Fruit fly (Drosophila melanogaster): ENCODE data around the gene CG9166.

The CG9166 gene

DNA sequence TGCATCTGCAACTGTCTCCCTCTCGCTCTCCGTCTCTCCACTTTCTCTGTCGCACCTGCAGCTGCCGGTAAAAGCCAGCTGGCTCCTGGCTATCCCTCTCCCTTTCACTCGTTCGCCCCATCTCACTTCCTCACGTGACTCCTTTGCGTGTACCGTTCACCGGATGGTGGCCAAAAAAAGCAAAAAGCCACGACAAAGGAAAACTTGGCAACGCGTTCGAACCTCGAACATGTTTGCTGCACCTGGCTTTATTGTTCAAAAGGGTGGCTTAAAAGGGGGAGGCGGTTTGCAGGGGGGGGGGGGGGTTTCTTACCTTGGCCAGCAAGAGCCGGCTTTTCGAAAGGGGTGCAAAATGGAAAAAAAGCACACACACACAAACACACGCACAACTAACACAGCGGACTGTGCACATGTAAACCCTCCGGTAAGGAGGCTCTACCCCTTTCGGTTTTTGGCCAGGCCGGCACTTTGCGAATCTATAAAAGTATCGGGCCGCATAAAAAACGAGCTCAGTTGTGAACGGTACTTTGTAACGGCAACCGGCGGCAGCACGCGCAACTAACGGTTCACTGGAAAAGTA is 19.3 kb downstream of the CG9166 start, which contains the start of gene ru:
ru (plus strand) TSS at position 530 of the 580 bp plus-strand sequence.
- TF ChIP-seq N (GFP tag; optimal IDR thresholded peaks at IDR 0.05) (no peak), fru (GFP tag; optimal IDR thresholded peaks at IDR 0.05) (no peak), jim (GFP tag; optimal IDR thresholded peaks at IDR 0.05) (no peak), Sp1 (GFP tag; optimal IDR thresholded peaks at IDR 0.05) (no peak), Dif (GFP tag; optimal IDR thresholded peaks at IDR 0.05; ENCODE audit: partially characterized antibody) (no peak), CG9705 (GFP tag; optimal IDR thresholded peaks at IDR 0.05) (no peak), Vsx2 (GFP tag; optimal IDR thresholded peaks at IDR 0.05; ENCODE audit: partially characterized antibody) (no peak), Hnf4 (GFP tag; optimal IDR thresholded peaks at IDR 0.05) (no peak), CrebA (GFP tag; optimal IDR thresholded peaks at IDR 0.05; ENCODE audit: borderline replicate concordance) (no peak), usp (GFP tag; optimal IDR thresholded peaks at IDR 0.05) (no peak), CG32264 (GFP tag; optimal IDR thresholded peaks at IDR 0.05) (no peak), Rel (GFP tag; optimal IDR thresholded peaks at IDR 0.05) (no peak), Rel (tag; optimal IDR thresholded peaks at IDR 0.05) (no peak)

DNA sequence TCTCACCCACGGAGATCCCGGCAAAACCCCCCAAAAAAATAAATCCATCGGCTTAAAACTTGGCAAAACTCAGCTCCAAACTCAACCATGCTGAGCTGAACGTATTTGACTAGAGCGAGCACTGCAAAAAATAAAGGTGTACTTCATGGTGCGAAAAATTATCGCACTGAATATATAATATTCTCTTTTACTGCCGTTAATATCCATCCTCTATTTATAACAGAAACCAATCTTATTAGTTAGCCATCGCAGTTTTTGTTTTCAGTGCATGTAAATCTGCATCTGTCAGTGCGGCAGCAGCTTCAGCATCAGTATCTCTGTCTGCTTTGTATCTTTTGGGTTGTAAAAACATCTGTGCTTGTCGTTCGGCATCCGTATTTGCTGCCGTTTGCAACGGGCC is 20.0 kb downstream of the CG9166 start:
- TF ChIP-seq dl (GFP tag; optimal IDR thresholded peaks at IDR 0.05; ENCODE audit: insufficient read depth in 1 of 2, partially characterized antibody in 2 of 2) (no peak), HLH106 (tag; optimal IDR thresholded peaks at IDR 0.05) (no peak), Vsx2 (GFP tag; optimal IDR thresholded peaks at IDR 0.05; ENCODE audit: partially characterized antibody) (no peak), pan (optimal IDR thresholded peaks at IDR 0.05) (no peak), usp (GFP tag; optimal IDR thresholded peaks at IDR 0.05) (no peak), CG32264 (GFP tag; optimal IDR thresholded peaks at IDR 0.05) (no peak), brk (GFP tag; optimal IDR thresholded peaks at IDR 0.05) (no peak), sage (GFP tag; optimal IDR thresholded peaks at IDR 0.05) (no peak), GATAd (GFP tag; optimal IDR thresholded peaks at IDR 0.05) (no peak), ey (GFP tag; optimal IDR thresholded peaks at IDR 0.05) (peak; percentile 14), fru (GFP tag; optimal IDR thresholded peaks at IDR 0.05) (peak; percentile 11), dsf (GFP tag; optimal IDR thresholded peaks at IDR 0.05; ENCODE audit: borderline replicate concordance) (no peak), lola (GFP tag; optimal IDR thresholded peaks at IDR 0.05) (no peak), psq (GFP tag; optimal IDR thresholded peaks at IDR 0.05) (no peak), foxo (GFP tag; optimal IDR thresholded peaks at IDR 0.05) (peak in 1 of 2 experiments; percentile 21), Dif (GFP tag; optimal IDR thresholded peaks at IDR 0.05; ENCODE audit: partially characterized antibody) (no peak), Abd-B (GFP tag; optimal IDR thresholded peaks at IDR 0.05) (no peak), Mio (GFP tag; optimal IDR thresholded peaks at IDR 0.05) (no peak), OdsH (GFP tag; optimal IDR thresholded peaks at IDR 0.05) (no peak), sv (GFP tag; optimal IDR thresholded peaks at IDR 0.05) (peak; percentile 1), Rel (GFP tag; optimal IDR thresholded peaks at IDR 0.05) (no peak), Rel (tag; optimal IDR thresholded peaks at IDR 0.05) (no peak), Hr83 (GFP tag; optimal IDR thresholded peaks at IDR 0.05; ENCODE audit: poor library complexity, severe bottlenecking) (no peak), Sp1 (GFP tag; optimal IDR thresholded peaks at IDR 0.05) (no peak), rgr (GFP tag; optimal IDR thresholded peaks at IDR 0.05) (peak; percentile 10), woc (GFP tag; optimal IDR thresholded peaks at IDR 0.05) (no peak), N (GFP tag; optimal IDR thresholded peaks at IDR 0.05) (no peak), h (GFP tag; optimal IDR thresholded peaks at IDR 0.05) (peak; percentile 13), br (GFP tag; optimal IDR thresholded peaks at IDR 0.05) (no peak), jim (GFP tag; optimal IDR thresholded peaks at IDR 0.05) (no peak), tai (GFP tag; optimal IDR thresholded peaks at IDR 0.05) (no peak), Dfd (GFP tag; optimal IDR thresholded peaks at IDR 0.05) (no peak), Myc (optimal IDR thresholded peaks at IDR 0.05) (no peak), CG9705 (GFP tag; optimal IDR thresholded peaks at IDR 0.05) (no peak)

DNA sequence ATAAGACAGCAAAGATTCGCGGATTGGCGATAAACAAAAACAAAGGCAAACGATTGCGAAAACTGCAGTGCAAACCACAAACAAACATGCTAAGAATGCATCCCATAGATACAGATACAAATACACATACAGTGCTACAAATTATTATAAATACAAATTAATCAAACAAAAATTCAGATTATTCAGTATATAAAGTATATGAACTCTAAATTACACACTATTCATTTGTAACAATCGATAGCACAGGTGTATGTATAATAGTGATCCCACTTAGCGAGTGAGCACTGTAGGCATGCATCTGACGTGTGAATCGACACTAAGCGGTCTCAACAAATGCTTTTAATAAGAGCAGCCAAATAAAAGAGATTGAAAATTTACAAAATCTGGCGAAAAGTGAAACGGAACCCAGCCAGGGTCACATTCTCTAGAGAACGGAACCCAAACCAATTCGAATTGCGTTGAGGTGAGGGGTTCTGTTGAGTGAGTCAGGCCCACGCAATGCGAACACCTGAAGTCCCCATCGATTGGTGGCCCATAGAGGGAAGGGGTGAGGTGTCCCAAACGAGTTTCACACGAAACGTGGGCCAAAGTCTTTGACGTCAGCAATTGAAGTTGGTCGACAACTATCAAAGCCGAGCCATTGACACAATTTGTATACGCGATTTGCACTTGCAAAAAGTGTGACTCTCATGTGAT is 23.7 kb downstream of the CG9166 start:
- TF ChIP-seq CG32264 (GFP tag; optimal IDR thresholded peaks at IDR 0.05) = no peak
- TF ChIP-seq Sp1 (GFP tag; optimal IDR thresholded peaks at IDR 0.05) = peak; percentile 47
- TF ChIP-seq pan (optimal IDR thresholded peaks at IDR 0.05) = no peak
- TF ChIP-seq jim (GFP tag; optimal IDR thresholded peaks at IDR 0.05) = no peak
- no peak for TF ChIP-seq Rel (GFP tag; optimal IDR thresholded peaks at IDR 0.05)
- TF ChIP-seq Rel (tag; optimal IDR thresholded peaks at IDR 0.05) = no peak
- peak; percentile 37 for TF ChIP-seq fru (GFP tag; optimal IDR thresholded peaks at IDR 0.05)
- TF ChIP-seq Dfd (GFP tag; optimal IDR thresholded peaks at IDR 0.05) = no peak
- no peak for TF ChIP-seq Abd-B (GFP tag; optimal IDR thresholded peaks at IDR 0.05)
- no peak for TF ChIP-seq dl (GFP tag; optimal IDR thresholded peaks at IDR 0.05; ENCODE audit: insufficient read depth in 1 of 2, partially characterized antibody in 2 of 2)
- TF ChIP-seq brk (GFP tag; optimal IDR thresholded peaks at IDR 0.05) = no peak
- TF ChIP-seq lola (GFP tag; optimal IDR thresholded peaks at IDR 0.05) = no peak
- TF ChIP-seq br (GFP tag; optimal IDR thresholded peaks at IDR 0.05) = no peak
- no peak for TF ChIP-seq Myc (optimal IDR thresholded peaks at IDR 0.05)
- no peak for TF ChIP-seq GATAd (GFP tag; optimal IDR thresholded peaks at IDR 0.05)
- TF ChIP-seq foxo (GFP tag; optimal IDR thresholded peaks at IDR 0.05) = peak in 1 of 2 experiments; percentile 55
- peak; percentile 80 for TF ChIP-seq psq (GFP tag; optimal IDR thresholded peaks at IDR 0.05)
- TF ChIP-seq tai (GFP tag; optimal IDR thresholded peaks at IDR 0.05) = no peak
- no peak for TF ChIP-seq Dif (GFP tag; optimal IDR thresholded peaks at IDR 0.05; ENCODE audit: partially characterized antibody)
- no peak for TF ChIP-seq Vsx2 (GFP tag; optimal IDR thresholded peaks at IDR 0.05; ENCODE audit: partially characterized antibody)
- no peak for TF ChIP-seq dmrt93B (GFP tag; optimal IDR thresholded peaks at IDR 0.05)
- TF ChIP-seq dsf (GFP tag; optimal IDR thresholded peaks at IDR 0.05; ENCODE audit: borderline replicate concordance) = no peak
- no peak for TF ChIP-seq usp (GFP tag; optimal IDR thresholded peaks at IDR 0.05)
- TF ChIP-seq Jra (GFP tag; optimal IDR thresholded peaks at IDR 0.05) = no peak
- TF ChIP-seq CrebA (GFP tag; optimal IDR thresholded peaks at IDR 0.05; ENCODE audit: borderline replicate concordance) = no peak
- no peak for TF ChIP-seq Hr83 (GFP tag; optimal IDR thresholded peaks at IDR 0.05; ENCODE audit: poor library complexity, severe bottlenecking)
- TF ChIP-seq ey (GFP tag; optimal IDR thresholded peaks at IDR 0.05) = peak; percentile 42
- no peak for TF ChIP-seq N (GFP tag; optimal IDR thresholded peaks at IDR 0.05)
- TF ChIP-seq sage (GFP tag; optimal IDR thresholded peaks at IDR 0.05) = no peak
- TF ChIP-seq Hr78 (GFP tag; optimal IDR thresholded peaks at IDR 0.05) = no peak
- TF ChIP-seq h (GFP tag; optimal IDR thresholded peaks at IDR 0.05) = peak; percentile 70
- TF ChIP-seq sv (GFP tag; optimal IDR thresholded peaks at IDR 0.05) = no peak
